Worm (Caenorhabditis elegans): ENCODE results near the gene nhr-192.

ce11 chrV:10070541-10070940 lies at the start of gene nhr-192:
- TF ChIP-seq klf-2 (GFP tag; conservative IDR thresholded peaks at IDR 0.05) = no peak
- TF ChIP-seq med-1 (GFP tag; optimal IDR thresholded peaks at IDR 0.05; ENCODE audit: insufficient read depth) = no peak
- TF ChIP-seq ztf-23 (GFP tag; IDR thresholded peaks at IDR 0.05) = no peak
- TF ChIP-seq flt-1 (GFP tag; IDR thresholded peaks at IDR 0.05) = no peak
- TF ChIP-seq tab-1 (GFP tag; IDR thresholded peaks at IDR 0.05) = no peak
- TF ChIP-seq cog-1 (tag; optimal IDR thresholded peaks at IDR 0.05) = no peak

Data from whole organism, midembryonic.